Worm (Caenorhabditis elegans): ENCODE results near the gene Y1B5A.1.

The Y1B5A.1 gene

ce11 chrX:7085067-7085466 is at the start of gene Y1B5A.1:
Gene Y1B5A.1, plus strand, starts transcription at chrX:7085367.
- no peak for TF ChIP-seq gei-8 (GFP tag; optimal IDR thresholded peaks at IDR 0.05)
- no peak for TF ChIP-seq ZK337.2 (GFP tag; IDR thresholded peaks at IDR 0.05)
- no peak for TF ChIP-seq zip-11 (GFP tag; IDR thresholded peaks at IDR 0.05)
- no peak for TF ChIP-seq nhr-11 (tag; optimal IDR thresholded peaks at IDR 0.05)
- no peak for TF ChIP-seq saeg-2 (GFP tag; IDR thresholded peaks at IDR 0.05)
- no peak for TF ChIP-seq Y105C5A.15 (GFP tag; IDR thresholded peaks at IDR 0.05)
- TF ChIP-seq nhr-48 (tag; optimal IDR thresholded peaks at IDR 0.05): no peak
- no peak for TF ChIP-seq fkh-10 (GFP tag; optimal IDR thresholded peaks at IDR 0.05)
- no peak for TF ChIP-seq dmd-6 (GFP tag; IDR thresholded peaks at IDR 0.05)

ce11 chrX:7035937-7036336 is 49.2 kb upstream of the Y1B5A.1 start, which contains the start of gene cest-19:
Gene cest-19, minus strand, starts transcription at chrX:7036037.
- TF ChIP-seq mxl-2 (GFP tag; conservative IDR thresholded peaks at IDR 0.05) (no peak), F44E2.7 (GFP tag; IDR thresholded peaks at IDR 0.05) (no peak), ztf-11 (tag; optimal IDR thresholded peaks at IDR 0.05) (no peak), nhr-25 (tag; optimal IDR thresholded peaks at IDR 0.05; ENCODE audit: borderline replicate concordance, insufficient read depth) (no peak), unc-62 (GFP tag; optimal IDR thresholded peaks at IDR 0.05 in 1 of 2) (no peak), unc-62 (tag; optimal IDR thresholded peaks at IDR 0.05) (no peak), ceh-82 (tag; optimal IDR thresholded peaks at IDR 0.05) (no peak), ama-1 (optimal IDR thresholded peaks at IDR 0.05) (no peak), fos-1 (tag; optimal IDR thresholded peaks at IDR 0.05) (no peak), lim-7 (GFP tag; IDR thresholded peaks at IDR 0.05) (no peak), dve-1 (tag; optimal IDR thresholded peaks at IDR 0.05; ENCODE audit: insufficient read depth) (no peak), ZK337.2 (GFP tag; IDR thresholded peaks at IDR 0.05) (no peak), saeg-2 (GFP tag; IDR thresholded peaks at IDR 0.05) (no peak), nhr-6 (tag; optimal IDR thresholded peaks at IDR 0.05) (no peak), Y48G9A.11 (GFP tag; IDR thresholded peaks at IDR 0.05) (no peak), F37D6.2 (tag; optimal IDR thresholded peaks at IDR 0.05) (no peak), egl-27 (tag; optimal IDR thresholded peaks at IDR 0.05) (no peak)

ce11 chrX:7037998-7038397 is 47.2 kb upstream of the Y1B5A.1 start:
- TF ChIP-seq aha-1 (tag) (peak; percentile 26), dmd-8 (GFP tag; IDR thresholded peaks at IDR 0.05) (no peak), F10B5.3 (tag; optimal IDR thresholded peaks at IDR 0.05) (no peak), fkh-10 (GFP tag; optimal IDR thresholded peaks at IDR 0.05) (peak; percentile 7), ctbp-1 (GFP tag; IDR thresholded peaks at IDR 0.05) (0 out of 2 replicates have a peak, but pooled peaks have one; percentile 15), zfp-3 (GFP tag; conservative IDR thresholded peaks at IDR 0.05) (no peak), unc-62 (GFP tag; optimal IDR thresholded peaks at IDR 0.05 in 1 of 2) (no peak), unc-62 (tag; optimal IDR thresholded peaks at IDR 0.05) (no peak), mes-2 (tag; optimal IDR thresholded peaks at IDR 0.05; ENCODE audit: poor library complexity, severe bottlenecking) (no peak)

- TF ChIP-seq nhr-10 (tag; optimal IDR thresholded peaks at IDR 0.05) (no peak), fkh-10 (GFP tag; optimal IDR thresholded peaks at IDR 0.05) (peak; percentile 47), spr-1 (tag; optimal IDR thresholded peaks at IDR 0.05) (no peak), mep-1 (tag; optimal IDR thresholded peaks at IDR 0.05) (peak; percentile 21), ces-1 (GFP tag; optimal IDR thresholded peaks at IDR 0.05) (peak; percentile 97), aha-1 (tag) (peak; percentile 22)
These were observed 44.4 kb upstream of the Y1B5A.1 start for ce11 chrX:7040760-7041159.

ce11 chrX:7050290-7050689 is 34.9 kb upstream of the Y1B5A.1 start, which contains the start of gene ubc-17:
Gene ubc-17, plus strand, starts transcription at chrX:7050590.
- TF ChIP-seq snpc-4 (tag; optimal IDR thresholded peaks at IDR 0.05) (no peak), lir-3 (tag; optimal IDR thresholded peaks at IDR 0.05) (no peak), fkh-10 (GFP tag; optimal IDR thresholded peaks at IDR 0.05) (no peak), dpl-1 (GFP tag; optimal IDR thresholded peaks at IDR 0.05) (no peak), R02D3.7 (tag; optimal IDR thresholded peaks at IDR 0.05) (no peak), dmd-9 (GFP tag; IDR thresholded peaks at IDR 0.05) (no peak), madf-5 (GFP tag; IDR thresholded peaks at IDR 0.05) (no peak), hmg-1.1 (GFP tag; IDR thresholded peaks at IDR 0.05) (no peak), saeg-2 (GFP tag; IDR thresholded peaks at IDR 0.05) (no peak), arid-1 (GFP tag; conservative IDR thresholded peaks at IDR 0.05) (no peak), nhr-10 (tag; optimal IDR thresholded peaks at IDR 0.05) (no peak), nhr-77 (tag; optimal IDR thresholded peaks at IDR 0.05) (no peak), php-3 (GFP tag; IDR thresholded peaks at IDR 0.05) (no peak), ceh-82 (tag; optimal IDR thresholded peaks at IDR 0.05) (no peak), lin-15B (tag; optimal IDR thresholded peaks at IDR 0.05) (no peak), nhr-6 (tag; optimal IDR thresholded peaks at IDR 0.05) (no peak), mdl-1 (tag; optimal IDR thresholded peaks at IDR 0.05) (no peak), ztf-11 (tag; optimal IDR thresholded peaks at IDR 0.05) (no peak)
